Worm (Caenorhabditis elegans) whole organism, midembryonic: ENCODE results near the gene cut-4.

Experiments used
- T22C8.4 ChIP-seq: fragments of 200-800 bp; sonication (Bioruptor generic); IDR thresholded peaks from 2 replicates; pipeline ENCODE4 v1.3.6; 2022; ENCODE audit warnings: missing genetic modification characterization, missing compliant biosample characterization
- flt-1 ChIP-seq: fragments of 200-800 bp; sonication (Bioruptor generic); IDR thresholded peaks from 2 replicates; pipeline ENCODE4 v1.3.6; 2022; ENCODE audit warnings: missing genetic modification characterization, missing compliant biosample characterization
- klf-2 ChIP-seq: fragments of 200-800 bp; sonication (Bioruptor generic); conservative IDR thresholded peaks from 2 replicates; pipeline ENCODE4 v1.3.6; 2022; ENCODE audit warnings: missing genetic modification reagents, missing genetic modification characterization, missing compliant biosample characterization
- med-1 ChIP-seq: sonication (generic microtip); optimal IDR thresholded peaks from 2 replicates; lab custom pipeline; 2017; ENCODE audit warnings: missing genetic modification characterization, mild to moderate bottlenecking, missing compliant biosample characterization, antibody characterized with exemption, missing genetic modification reagents; ENCODE audit not compliant: insufficient read depth
- ref-1 ChIP-seq: fragments of 200-800 bp; sonication (Bioruptor generic); conservative IDR thresholded peaks from 2 replicates; pipeline ENCODE4 v1.3.6; 2022; ENCODE audit warnings: missing genetic modification reagents, missing genetic modification characterization, missing compliant biosample characterization
- tab-1 ChIP-seq: fragments of 200-800 bp; sonication (Bioruptor generic); IDR thresholded peaks from 2 replicates; pipeline ENCODE4 v1.3.6; 2022; ENCODE audit warnings: missing genetic modification characterization, missing compliant biosample characterization
- ztf-23 ChIP-seq: fragments of 200-800 bp; sonication (Bioruptor generic); IDR thresholded peaks from 2 replicates; pipeline ENCODE4 v1.3.6; 2022; ENCODE audit warnings: missing genetic modification reagents, missing genetic modification characterization, missing compliant biosample characterization
- ztf-29 ChIP-seq: fragments of 200-800 bp; sonication (Bioruptor generic); IDR thresholded peaks from 2 replicates; pipeline ENCODE4 v1.3.6; 2022; ENCODE audit warnings: missing genetic modification reagents, missing genetic modification characterization, missing compliant biosample characterization

ce11 chrII:10482899-10483298 is 47.0 kb downstream of the cut-4 start:
- TF ChIP-seq klf-2 (no peak), tab-1 (GFP tag; lab: Robert Waterston, UW) (no peak), flt-1 (no peak), ztf-23 (GFP tag; lab: Robert Waterston, UW) (no peak), T22C8.4 (no peak), med-1 (GFP tag; lab: Kevin White, UChicago) (no peak), ref-1 (GFP tag; lab: Robert Waterston, UW) (no peak), ztf-29 (GFP tag; lab: Robert Waterston, UW) (no peak)
